Worm (Caenorhabditis elegans) whole organism, young adult: ENCODE results near the gene D1044.4.

Experiments used
- C17E4.6 ChIP-seq: fragments of 200-800 bp; sonication (Bioruptor generic); IDR thresholded peaks from 2 replicates; pipeline ENCODE4 v1.3.6; 2022; ENCODE audit warnings: missing genetic modification reagents, missing genetic modification characterization, missing compliant biosample characterization
- F22D6.2 ChIP-seq: sonication (generic microtip); optimal IDR thresholded peaks from 2 replicates; lab custom pipeline; 2016; ENCODE audit warnings: mild to moderate bottlenecking, missing genetic modification characterization, missing compliant biosample characterization
- F23B12.7 ChIP-seq: sonication (generic microtip); optimal IDR thresholded peaks from 2 replicates; lab custom pipeline; 2017; ENCODE audit warnings: missing genetic modification characterization, mild to moderate bottlenecking, missing compliant biosample characterization, antibody characterized with exemption, moderate library complexity; ENCODE audit not compliant: insufficient read depth
- F52B5.7 ChIP-seq: sonication (generic microtip); optimal IDR thresholded peaks from 2 replicates; lab custom pipeline; 2016; ENCODE audit warnings: mild to moderate bottlenecking, missing genetic modification characterization, missing compliant biosample characterization
- K11D2.4 ChIP-seq: fragments of 200-800 bp; sonication (Bioruptor generic); IDR thresholded peaks from 2 replicates; pipeline ENCODE4 v1.3.6; 2022; ENCODE audit warnings: missing genetic modification reagents, missing genetic modification characterization, missing compliant biosample characterization
- T26A5.8 ChIP-seq: sonication (generic microtip); optimal IDR thresholded peaks from 2 replicates; lab custom pipeline; 2016; ENCODE audit warnings: missing genetic modification characterization, missing compliant biosample characterization
- Y67H2A.10 ChIP-seq: fragments of 200-800 bp; sonication (Bioruptor generic); conservative IDR thresholded peaks from 2 replicates; pipeline ENCODE4 v1.3.6; 2022; ENCODE audit warnings: missing genetic modification reagents, missing genetic modification characterization, missing compliant biosample characterization
- ceh-79 ChIP-seq: sonication (generic microtip); optimal IDR thresholded peaks from 2 replicates; lab custom pipeline; 2017; ENCODE audit warnings: mild to moderate bottlenecking, missing genetic modification characterization, missing compliant biosample characterization
- dpff-1 ChIP-seq: sonication (generic microtip); optimal IDR thresholded peaks from 2 replicates; lab custom pipeline; 2017; ENCODE audit warnings: mild to moderate bottlenecking, missing genetic modification characterization, missing compliant biosample characterization
- egrh-3 ChIP-seq: fragments of 200-800 bp; sonication (Bioruptor generic); IDR thresholded peaks from 2 replicates; pipeline ENCODE4 v1.3.6; 2022; ENCODE audit warnings: missing genetic modification reagents, missing genetic modification characterization, missing compliant biosample characterization
- ekl-4 ChIP-seq: fragments of 200-800 bp; sonication (Bioruptor generic); IDR thresholded peaks from 2 replicates; pipeline ENCODE4 v1.3.6; 2022; ENCODE audit warnings: missing genetic modification reagents, missing genetic modification characterization, missing compliant biosample characterization
- hrde-1 ChIP-seq: sonication (generic microtip); optimal IDR thresholded peaks from 2 replicates; lab custom pipeline; 2016; ENCODE audit warnings: missing genetic modification characterization, mild to moderate bottlenecking, missing compliant biosample characterization, moderate library complexity, missing genotype, missing genetic modification reagents, borderline replicate concordance
- lag-1 ChIP-seq: fragments of 200-800 bp; sonication (Bioruptor generic); IDR thresholded peaks from 2 replicates; pipeline ENCODE4 v1.3.6; 2022; ENCODE audit warnings: missing genetic modification reagents, missing genetic modification characterization, missing compliant biosample characterization
- lir-1 ChIP-seq: fragments of 200-800 bp; sonication (Bioruptor generic); conservative IDR thresholded peaks from 2 replicates; pipeline ENCODE4 v1.3.6; 2022; ENCODE audit warnings: missing genetic modification reagents, missing genetic modification characterization, missing compliant biosample characterization
- lsl-1 ChIP-seq: fragments of 200-800 bp; sonication (Bioruptor generic); optimal IDR thresholded peaks from 2 replicates; lab custom pipeline; 2018; ENCODE audit warnings: mild to moderate bottlenecking, missing genetic modification characterization, moderate library complexity, missing compliant biosample characterization
- madf-6 ChIP-seq: fragments of 200-800 bp; sonication (Bioruptor generic); IDR thresholded peaks from 2 replicates; pipeline ENCODE4 v1.3.6; 2022; ENCODE audit warnings: missing genetic modification reagents, missing genetic modification characterization, missing compliant biosample characterization
- mes-4 ChIP-seq: sonication (generic microtip); optimal IDR thresholded peaks from 2 replicates; lab custom pipeline; 2016; ENCODE audit warnings: missing genotype, missing genetic modification characterization, missing compliant biosample characterization
- nfyb-1 ChIP-seq: fragments of 200-800 bp; sonication (Bioruptor generic); IDR thresholded peaks from 2 replicates; pipeline ENCODE4 v1.3.6; 2022; ENCODE audit warnings: missing genetic modification reagents, missing genetic modification characterization, missing compliant biosample characterization
- nhr-80 ChIP-seq: sonication (generic microtip); optimal IDR thresholded peaks from 2 replicates; lab custom pipeline; 2016; ENCODE audit warnings: missing genetic modification characterization, missing compliant biosample characterization
- rpc-1 ChIP-seq, 2 experiments: fragments of 150-350 bp in 1 of 2; sonication (generic microtip) in 1 of 2; optimal IDR thresholded peaks; 2 replicates each; lab custom pipeline; 2014 to 2018; ENCODE audit warnings: missing biosample characterization in 1 of 2, missing genetic modification characterization in 1 of 2, missing genetic modification reagents in 1 of 2, missing genotype in 1 of 2
- snpc-1.1 ChIP-seq: sonication (generic microtip); optimal IDR thresholded peaks from 2 replicates; lab custom pipeline; 2017; ENCODE audit warnings: missing genetic modification characterization, mild to moderate bottlenecking, missing compliant biosample characterization, antibody characterized with exemption, moderate library complexity, missing genotype, missing genetic modification reagents; ENCODE audit not compliant: insufficient read depth
- tbp1 ChIP-seq: fragments of 200-800 bp; sonication (Bioruptor generic); optimal IDR thresholded peaks from 2 replicates; lab custom pipeline; 2018; ENCODE audit warnings: mild to moderate bottlenecking, missing genetic modification characterization, missing compliant biosample characterization
- zfh-2 ChIP-seq: fragments of 200-800 bp; sonication (Bioruptor generic); conservative IDR thresholded peaks from 2 replicates; pipeline ENCODE4 v1.3.6; 2022; ENCODE audit warnings: missing genetic modification reagents, missing genetic modification characterization, missing compliant biosample characterization

D1044.4 gene

DNA sequence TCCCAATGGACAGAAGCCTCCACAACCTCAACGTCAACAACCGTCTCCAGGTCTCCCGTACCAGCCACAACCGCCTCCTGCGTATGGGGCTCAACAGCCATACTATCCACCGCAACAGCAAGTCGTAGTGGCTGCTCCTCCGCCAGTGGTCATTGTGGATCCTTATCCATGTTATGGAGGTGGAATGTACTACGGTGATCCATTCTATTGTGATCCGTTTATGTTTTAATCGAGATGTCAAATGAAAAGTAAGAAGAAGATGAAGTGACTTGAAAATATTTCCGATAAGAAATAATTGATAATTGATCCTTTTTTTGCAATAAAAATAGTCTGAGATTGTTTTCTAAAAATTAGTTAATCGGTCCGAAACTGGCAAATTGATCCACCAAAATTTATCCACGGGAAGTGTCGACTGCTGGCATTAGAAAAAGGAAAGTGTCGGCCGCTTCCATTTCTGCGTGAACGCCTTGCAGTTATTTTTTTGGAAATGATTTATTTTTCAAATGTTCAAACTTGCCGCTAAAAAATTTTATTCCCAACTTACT is 42.9 kb downstream of the D1044.4 start, which contains the start of the genes R02F2.6 and R02F2.5:
Gene R02F2.6, minus strand, starts transcription at position 101 of the 545 bp plus-strand sequence.
Gene R02F2.5, plus strand, starts transcription at position 495 of the 545 bp plus-strand sequence.
- TF ChIP-seq zfh-2 (GFP tag; lab: Robert Waterston, UW) (0 out of 2 replicates have a peak, but pooled peaks have one; percentile 2), mes-4 (tag; lab: Kevin White, UChicago) (no peak), snpc-1.1 (tag; lab: Kevin White, UChicago) (peak; percentile 15)
- TF ChIP-seq, all 124 proteins: peak for 2

DNA sequence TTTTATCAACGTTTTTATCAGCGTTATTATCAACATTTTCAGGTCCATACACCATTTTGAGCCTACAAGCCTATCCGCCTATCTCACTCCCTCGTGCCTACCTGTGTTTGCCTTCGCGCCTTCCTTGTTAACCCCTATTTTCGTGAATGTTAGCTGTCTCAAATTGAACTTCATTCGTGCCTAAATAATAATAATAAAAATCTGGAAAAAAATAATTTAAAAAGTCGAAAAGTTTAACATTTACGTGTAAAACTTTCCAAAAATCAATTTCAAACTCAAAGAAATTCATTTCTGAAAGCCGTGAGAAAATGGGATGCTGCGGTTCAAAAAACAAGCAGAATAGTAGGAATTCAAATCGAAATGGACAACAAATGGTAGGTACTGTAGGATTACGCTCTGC is 43.8 kb downstream of the D1044.4 start, which contains the start of gene R02F2.10:
Gene R02F2.10, plus strand, starts transcription at position 301 of the 400 bp plus-strand sequence.
- TF ChIP-seq nhr-80 (tag; lab: Kevin White, UChicago) (no peak), ekl-4 (GFP tag; lab: Robert Waterston, UW) (no peak), lag-1 (GFP tag; lab: Robert Waterston, UW) (no peak), ceh-79 (no peak), tbp1 (no peak), T26A5.8 (tag; lab: Kevin White, UChicago) (no peak), lir-1 (GFP tag; lab: Robert Waterston, UW) (no peak)

DNA sequence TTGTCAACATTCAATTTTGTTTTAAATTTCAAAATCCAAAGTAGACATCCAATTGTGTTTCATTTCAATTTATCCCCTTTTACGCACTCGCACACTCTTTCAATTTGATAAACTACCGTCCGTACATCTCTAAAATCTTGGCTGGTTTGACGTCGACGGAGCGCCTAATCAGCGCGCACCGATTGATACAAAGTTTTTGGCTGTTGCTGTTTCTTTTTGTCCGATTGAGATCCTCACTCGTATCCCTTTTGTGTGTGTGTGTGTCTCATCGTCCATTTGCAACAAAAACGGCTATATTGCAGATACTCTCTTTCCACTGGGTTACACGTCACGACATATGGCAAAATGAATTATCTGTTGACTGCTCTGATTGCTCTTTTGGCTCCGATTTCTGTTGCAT is 47.7 kb downstream of the D1044.4 start, which contains the start of gene lon-1:
Gene lon-1, plus strand, starts transcription at position 301 of the 400 bp plus-strand sequence.
- TF ChIP-seq dpff-1 (tag; lab: Kevin White, UChicago): no peak
- TF ChIP-seq lag-1 (GFP tag; lab: Robert Waterston, UW): no peak
- TF ChIP-seq tbp1: no peak
- TF ChIP-seq nfyb-1 (GFP tag; lab: Robert Waterston, UW): no peak
- no peak for TF ChIP-seq F52B5.7 (tag; lab: Kevin White, UChicago)
- no peak for TF ChIP-seq madf-6 (GFP tag; lab: Robert Waterston, UW)
- TF ChIP-seq K11D2.4 (GFP tag; lab: Robert Waterston, UW): no peak
- TF ChIP-seq hrde-1 (tag; lab: Kevin White, UChicago): no peak
- no peak for TF ChIP-seq rpc-1 (optimal IDR thresholded peaks at IDR 0.05; lab: Kevin White, UChicago)
- TF ChIP-seq rpc-1 (tag; optimal IDR thresholded peaks at IDR 0.05; lab: Kevin White, UChicago): no peak
- no peak for TF ChIP-seq lsl-1 (GFP tag; lab: Kevin White, UChicago)
- no peak for TF ChIP-seq egrh-3
- TF ChIP-seq ekl-4 (GFP tag; lab: Robert Waterston, UW): no peak
- no peak for TF ChIP-seq Y67H2A.10 (GFP tag; lab: Robert Waterston, UW)
- TF ChIP-seq F23B12.7 (tag; lab: Kevin White, UChicago): no peak
- no peak for TF ChIP-seq C17E4.6 (GFP tag; lab: Robert Waterston, UW)

DNA sequence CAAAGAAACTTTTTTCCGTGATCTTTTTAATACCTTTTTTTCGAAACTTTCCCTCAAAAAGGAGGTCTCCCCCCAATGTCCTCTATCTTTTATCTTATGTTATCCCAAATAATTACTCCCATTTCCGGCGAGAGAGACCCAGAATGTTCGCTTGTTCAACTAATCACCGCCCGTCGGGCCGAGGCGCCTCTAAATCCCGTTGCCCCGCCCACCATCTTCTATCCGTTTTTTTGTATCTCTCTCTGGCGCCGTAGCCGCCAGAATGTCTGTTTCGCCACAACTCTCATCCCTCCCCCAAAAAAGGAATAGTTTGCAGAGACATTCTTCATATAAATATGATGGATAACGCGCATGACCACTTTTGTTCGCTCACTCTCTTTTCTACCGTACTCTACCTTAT is 49.1 kb downstream of the D1044.4 start:
- TF ChIP-seq zfh-2 (GFP tag; lab: Robert Waterston, UW) (0 out of 2 replicates have a peak, but pooled peaks have one; percentile 18), F22D6.2 (no peak)
